Worm (Caenorhabditis elegans) whole organism, L4 larva: ENCODE data around the gene nhr-282.
"Not testable (repeated sequence)": the region's sequence is repeated elsewhere in the genome, so short reads cannot be mapped to it uniquely, and the experiment has no call there.

Experiments
- F10B5.3 ChIP-seq: sonication (generic microtip); optimal IDR thresholded peaks from 2 replicates; lab custom pipeline; 2016; ENCODE audit warnings: mild to moderate bottlenecking, missing genetic modification characterization, missing compliant biosample characterization
- F26F4.8 ChIP-seq: fragments of 200-800 bp; sonication (Bioruptor generic); conservative IDR thresholded peaks from 2 replicates; pipeline ENCODE4 v1.3.6; 2022; ENCODE audit warnings: missing genetic modification characterization, missing compliant biosample characterization
- F37D6.2 ChIP-seq: sonication (generic microtip); optimal IDR thresholded peaks from 2 replicates; lab custom pipeline; 2016; ENCODE audit warnings: mild to moderate bottlenecking, missing genetic modification characterization, missing compliant biosample characterization
- F44E2.7 ChIP-seq: fragments of 200-800 bp; sonication (Bioruptor generic); IDR thresholded peaks from 2 replicates; pipeline ENCODE4 v2.1.2; 2022; ENCODE audit warnings: missing genetic modification characterization, missing compliant biosample characterization
- T26A8.4 ChIP-seq: fragments of 200-800 bp; sonication (Bioruptor generic); IDR thresholded peaks from 2 replicates; pipeline ENCODE4 v1.3.6; 2022; ENCODE audit warnings: missing genetic modification characterization, missing compliant biosample characterization
- Y105C5A.15 ChIP-seq: fragments of 200-800 bp; sonication (Bioruptor generic); IDR thresholded peaks from 2 replicates; pipeline ENCODE4 v1.3.6; 2022; ENCODE audit warnings: missing genetic modification characterization, missing compliant biosample characterization
- Y75B8A.6 ChIP-seq: fragments of 200-800 bp; sonication (Bioruptor generic); IDR thresholded peaks from 2 replicates; pipeline ENCODE4 v1.3.6; 2022; ENCODE audit warnings: missing genetic modification reagents, missing genetic modification characterization, missing compliant biosample characterization
- ama-1 ChIP-seq: fragments of 150-350 bp; optimal IDR thresholded peaks from 2 replicates; lab custom pipeline; 2014; ENCODE audit warnings: inconsistent platforms, mixed read lengths
- arid-1 ChIP-seq: fragments of 200-800 bp; sonication (Bioruptor generic); conservative IDR thresholded peaks from 2 replicates; pipeline ENCODE4 v1.3.6; 2022; ENCODE audit warnings: missing genetic modification reagents, missing genetic modification characterization, missing compliant biosample characterization
- ceh-20 ChIP-seq: fragments of 200-800 bp; sonication (Bioruptor generic); IDR thresholded peaks from 2 replicates; pipeline ENCODE4 v1.3.6; 2022; ENCODE audit warnings: missing genetic modification reagents, missing genetic modification characterization, missing compliant biosample characterization
- daf-16 ChIP-seq, 3 experiments: sonication (generic microtip); optimal IDR thresholded peaks; 2 replicates each; lab custom pipeline; 2016 to 2017; ENCODE audit warnings: missing genetic modification characterization in 3 of 3, missing genetic modification reagents in 3 of 3, mild to moderate bottlenecking in 2 of 3, missing compliant biosample characterization in 2 of 3, missing biosample characterization in 1 of 3, moderate library complexity in 1 of 3
- dmd-6 ChIP-seq: fragments of 200-800 bp; sonication (Bioruptor generic); IDR thresholded peaks from 2 replicates; pipeline ENCODE4 v1.3.6; 2022; ENCODE audit warnings: missing genetic modification reagents, missing genetic modification characterization, missing compliant biosample characterization
- dmd-9 ChIP-seq: fragments of 200-800 bp; sonication (Bioruptor generic); IDR thresholded peaks from 2 replicates; pipeline ENCODE4 v1.3.6; 2022; ENCODE audit warnings: missing genetic modification reagents, missing genetic modification characterization, missing compliant biosample characterization
- egl-43 ChIP-seq: fragments of 200-800 bp; sonication (Bioruptor generic); IDR thresholded peaks from 2 replicates; pipeline ENCODE4 v1.3.6; 2022; ENCODE audit warnings: missing genetic modification reagents, missing genetic modification characterization, missing compliant biosample characterization
- fkh-10 ChIP-seq: fragments of 150-350 bp; optimal IDR thresholded peaks from 2 replicates; lab custom pipeline; 2014; ENCODE audit warnings: missing biosample characterization, missing genetic modification reagents, missing genetic modification characterization
- lim-7 ChIP-seq: fragments of 200-800 bp; sonication (Bioruptor generic); IDR thresholded peaks from 2 replicates; pipeline ENCODE4 v1.3.6; 2022; ENCODE audit warnings: missing genetic modification characterization, missing compliant biosample characterization
- lin-1 ChIP-seq: fragments of 200-800 bp; sonication (Bioruptor generic); IDR thresholded peaks from 2 replicates; pipeline ENCODE4 v1.3.6; 2022; ENCODE audit warnings: missing genetic modification reagents, missing genetic modification characterization, missing compliant biosample characterization
- lin-29 ChIP-seq: fragments of 200-800 bp; sonication (Bioruptor generic); IDR thresholded peaks from 2 replicates; pipeline ENCODE4 v1.3.6; 2022; ENCODE audit warnings: missing genetic modification reagents, missing genetic modification characterization, missing compliant biosample characterization
- lin-38 ChIP-seq: fragments of 200-800 bp; sonication (Bioruptor generic); IDR thresholded peaks from 2 replicates; pipeline ENCODE4 v1.3.6; 2022; ENCODE audit warnings: missing genetic modification reagents, missing genetic modification characterization, missing compliant biosample characterization
- lsy-2 ChIP-seq, 2 experiments: fragments of 150-350 bp in 1 of 2; sonication (generic microtip) in 1 of 2; optimal IDR thresholded peaks; 2 replicates each; lab custom pipeline; 2014 to 2017; ENCODE audit warnings: missing biosample characterization in 2 of 2, missing genetic modification characterization in 2 of 2
- madf-5 ChIP-seq, 2 experiments: fragments of 200-800 bp; sonication (Bioruptor generic); IDR thresholded peaks; 2 replicates each; pipeline ENCODE4 v1.3.6; 2022; ENCODE audit warnings: missing compliant biosample characterization in 2 of 2, missing genetic modification characterization in 2 of 2
- madf-9 ChIP-seq: fragments of 200-800 bp; sonication (Bioruptor generic); conservative IDR thresholded peaks from 2 replicates; pipeline ENCODE4 v1.3.6; 2022; ENCODE audit warnings: missing genetic modification reagents, missing genetic modification characterization, missing compliant biosample characterization
- mdl-1 ChIP-seq, 2 experiments: fragments of 150-350 bp in 1 of 2; sonication (generic microtip) in 1 of 2; optimal IDR thresholded peaks; 2 replicates each; lab custom pipeline; 2014 to 2017; ENCODE audit warnings: missing biosample characterization in 2 of 2, missing genetic modification characterization in 2 of 2
- mxl-3 ChIP-seq: fragments of 200-800 bp; sonication (Bioruptor generic); optimal IDR thresholded peaks from 2 replicates; lab custom pipeline; 2018; ENCODE audit warnings: mild to moderate bottlenecking, missing genetic modification characterization, missing compliant biosample characterization
- nhr-102 ChIP-seq: sonication (generic microtip); optimal IDR thresholded peaks from 2 replicates; lab custom pipeline; 2016; ENCODE audit warnings: mild to moderate bottlenecking, missing genetic modification characterization, moderate library complexity, missing compliant biosample characterization
- nhr-11 ChIP-seq: fragments of 150-350 bp; optimal IDR thresholded peaks from 2 replicates; lab custom pipeline; 2014; ENCODE audit warnings: missing biosample characterization, missing genetic modification characterization
- nhr-25 ChIP-seq: sonication (generic microtip); optimal IDR thresholded peaks from 2 replicates; lab custom pipeline; 2017; ENCODE audit warnings: missing genetic modification characterization, mild to moderate bottlenecking, missing compliant biosample characterization, antibody characterized with exemption, moderate library complexity, borderline replicate concordance; ENCODE audit not compliant: insufficient read depth
- nhr-28 ChIP-seq: fragments of 150-350 bp; optimal IDR thresholded peaks from 2 replicates; lab custom pipeline; 2014; ENCODE audit warnings: missing biosample characterization, missing genetic modification characterization
- nhr-41 ChIP-seq: fragments of 200-800 bp; sonication (Bioruptor generic); IDR thresholded peaks from 2 replicates; pipeline ENCODE4 v1.3.6; 2022; ENCODE audit warnings: missing genetic modification reagents, missing genetic modification characterization, missing compliant biosample characterization
- nhr-76 ChIP-seq: fragments of 150-350 bp; optimal IDR thresholded peaks from 2 replicates; lab custom pipeline; 2014; ENCODE audit warnings: missing biosample characterization, missing genetic modification characterization
- nhr-77 ChIP-seq: fragments of 150-350 bp; optimal IDR thresholded peaks from 2 replicates; lab custom pipeline; 2014; ENCODE audit warnings: missing biosample characterization, missing genetic modification characterization
- pha-4 ChIP-seq, 2 experiments: fragments of 150-350 bp in 1 of 2; fragments of 200-800 bp in 1 of 2; sonication (Bioruptor generic) in 1 of 2; IDR thresholded peaks in 1 of 2; optimal IDR thresholded peaks in 1 of 2; 2 replicates each; pipeline versions ENCODE4 v1.3.6 to Lab custom; 2014 to 2022; ENCODE audit warnings: missing genetic modification characterization in 2 of 2, missing genetic modification reagents in 2 of 2, missing biosample characterization in 1 of 2, missing compliant biosample characterization in 1 of 2
- php-3 ChIP-seq: fragments of 200-800 bp; sonication (Bioruptor generic); IDR thresholded peaks from 2 replicates; pipeline ENCODE4 v1.3.6; 2022; ENCODE audit warnings: missing genetic modification reagents, missing genetic modification characterization, missing compliant biosample characterization
- saeg-2 ChIP-seq: fragments of 200-800 bp; sonication (Bioruptor generic); IDR thresholded peaks from 2 replicates; pipeline ENCODE4 v1.3.6; 2022; ENCODE audit warnings: missing genetic modification reagents, missing genetic modification characterization, missing compliant biosample characterization
- set-16 ChIP-seq: fragments of 200-800 bp; sonication (Bioruptor generic); IDR thresholded peaks from 2 replicates; pipeline ENCODE4 v1.3.6; 2022; ENCODE audit warnings: missing genetic modification reagents, missing genetic modification characterization, missing compliant biosample characterization
- snpc-4 ChIP-seq: fragments of 150-350 bp; optimal IDR thresholded peaks from 2 replicates; lab custom pipeline; 2014; ENCODE audit warnings: missing biosample characterization, missing genetic modification characterization
- unc-130 ChIP-seq: sonication (generic microtip); optimal IDR thresholded peaks from 2 replicates; lab custom pipeline; 2016; ENCODE audit warnings: missing genetic modification reagents, missing genetic modification characterization, missing compliant biosample characterization
- vab-7 ChIP-seq: fragments of 200-800 bp; sonication (Bioruptor generic); IDR thresholded peaks from 2 replicates; pipeline ENCODE4 v1.3.6; 2022; ENCODE audit warnings: missing genetic modification reagents, missing genetic modification characterization, missing compliant biosample characterization
- zip-11 ChIP-seq: fragments of 200-800 bp; sonication (Bioruptor generic); IDR thresholded peaks from 2 replicates; pipeline ENCODE4 v1.3.6; 2022; ENCODE audit warnings: missing genetic modification characterization, missing compliant biosample characterization
- zip-2 ChIP-seq: fragments of 150-350 bp; optimal IDR thresholded peaks from 2 replicates; lab custom pipeline; 2014; ENCODE audit warnings: missing biosample characterization, missing genetic modification characterization

Gene nhr-282

DNA sequence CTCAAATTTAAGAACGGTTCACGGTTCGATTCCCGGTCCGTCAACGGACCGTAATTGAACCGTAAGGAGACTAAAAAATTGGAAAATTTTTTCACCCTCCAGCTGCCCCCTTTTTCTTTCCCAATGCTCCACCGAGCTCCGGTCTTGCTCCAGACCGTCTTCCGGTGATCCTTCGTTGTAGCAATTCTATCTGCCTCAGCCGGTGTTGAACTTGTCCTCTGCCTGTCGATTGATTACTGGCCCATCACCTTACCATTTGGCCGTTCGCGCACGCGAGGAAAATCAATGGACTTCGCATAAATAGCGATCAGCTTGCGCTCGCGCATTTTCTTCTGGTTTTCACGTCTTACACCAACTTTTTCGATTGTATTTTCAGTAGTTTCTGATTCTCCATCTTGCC, 44.7 kb upstream of the nhr-282 start (continued):
- 0 out of 2 replicates have a peak, but pooled peaks have one; percentile 35 for TF ChIP-seq zip-11 (GFP tag; lab: Robert Waterston, UW)
- peak; percentile 64; the same call in 1 of the 2 replicates for TF ChIP-seq T26A8.4 (GFP tag; lab: Robert Waterston, UW)
- peak; percentile 27; the same call in 1 of the 2 replicates for TF ChIP-seq lin-29 (GFP tag; lab: Robert Waterston, UW)
- peak; percentile 71; the same call in 1 of the 2 replicates for TF ChIP-seq Y105C5A.15 (GFP tag; lab: Robert Waterston, UW)
- peak; percentile 78; the same call in 1 of the 2 replicates for TF ChIP-seq Y75B8A.6 (GFP tag; lab: Robert Waterston, UW)
- peak; percentile 77 for TF ChIP-seq vab-7 (GFP tag; lab: Robert Waterston, UW)
- TF ChIP-seq php-3 (GFP tag; lab: Robert Waterston, UW): peak; percentile 72
- peak; percentile 92 for TF ChIP-seq egl-43 (GFP tag; lab: Robert Waterston, UW)
- peak; percentile 89 for TF ChIP-seq arid-1 (GFP tag; lab: Robert Waterston, UW)
- peak; percentile 68; the same call in 1 of the 2 replicates for TF ChIP-seq saeg-2 (GFP tag; lab: Robert Waterston, UW)
- 0 out of 2 replicates have a peak, but pooled peaks have one; percentile 53 for TF ChIP-seq dmd-9 (GFP tag; lab: Robert Waterston, UW)
- TF ChIP-seq lin-1 (GFP tag; lab: Robert Waterston, UW): peak; percentile 66; the same call in 1 of the 2 replicates
- TF ChIP-seq madf-5 (GFP tag; IDR thresholded peaks at IDR 0.05; lab: Robert Waterston, UW): peak in 1 of 2 experiments; percentile 73; a peak in 1 of 4 replicates
- TF ChIP-seq F26F4.8 (GFP tag; lab: Robert Waterston, UW): peak; percentile 95
- peak; percentile 45; the same call in 1 of the 2 replicates for TF ChIP-seq madf-9 (GFP tag; lab: Robert Waterston, UW)
- peak; percentile 82 for TF ChIP-seq lin-38 (GFP tag; lab: Robert Waterston, UW)
- TF ChIP-seq pha-4 (GFP tag; IDR thresholded peaks at IDR 0.05; lab: Robert Waterston, UW): peak; percentile 84
- not testable (repeated sequence) for TF ChIP-seq pha-4 (tag; optimal IDR thresholded peaks at IDR 0.05; lab: Kevin White, UChicago)
- peak; percentile 55 for TF ChIP-seq set-16 (GFP tag; lab: Robert Waterston, UW)
- peak; percentile 85 for TF ChIP-seq nhr-41 (GFP tag; lab: Robert Waterston, UW)
- peak; percentile 95 for TF ChIP-seq lim-7 (GFP tag; lab: Robert Waterston, UW)

ce11 chrV:15769072-15769471, 43.0 kb upstream of the nhr-282 start, which contains the start of gene F57A10.4:
Gene F57A10.4 (plus strand): TSS chrV:15769438.
- TF ChIP-seq ceh-20 (GFP tag; lab: Robert Waterston, UW) (no peak), nhr-11 (tag; lab: Kevin White, UChicago) (no peak), unc-130 (peak; percentile 56)

DNA sequence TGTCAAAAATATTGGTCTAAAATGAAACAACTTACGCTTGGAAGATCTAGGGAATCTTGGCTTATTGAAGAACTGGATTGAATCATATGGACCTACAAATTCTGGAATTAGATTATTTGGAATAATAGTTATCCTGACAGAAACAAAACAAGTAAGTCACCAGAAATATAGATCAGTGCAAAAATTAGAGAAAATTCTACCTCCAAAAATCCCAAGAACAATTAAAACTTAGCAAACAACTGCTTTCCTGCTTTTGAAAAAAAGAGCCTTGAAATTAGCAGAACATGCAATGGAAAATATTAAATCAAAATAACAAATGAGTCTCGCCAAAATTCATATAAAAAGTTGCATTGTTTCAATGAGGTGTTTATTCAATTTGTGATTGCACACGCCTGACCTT, 38.9 kb upstream of the nhr-282 start, which contains the start of gene nhr-60:
Gene nhr-60, minus strand, starts transcription at position 101 of the 400 bp plus-strand sequence.
- TF ChIP-seq dmd-9 (GFP tag; lab: Robert Waterston, UW) (no peak), php-3 (GFP tag; lab: Robert Waterston, UW) (no peak), snpc-4 (tag; lab: Kevin White, UChicago) (no peak), zip-2 (no peak), nhr-102 (tag; lab: Kevin White, UChicago) (no peak), ama-1 (no peak), F37D6.2 (no peak), lsy-2 (tag; optimal IDR thresholded peaks at IDR 0.05; lab: Kevin White, UChicago) (no peak), mxl-3 (GFP tag; lab: Kevin White, UChicago) (no peak), nhr-76 (tag; lab: Kevin White, UChicago) (no peak), F44E2.7 (no peak), nhr-77 (tag; lab: Kevin White, UChicago) (no peak), fkh-10 (no peak)

ce11 chrV:15773941-15774340, 38.1 kb upstream of the nhr-282 start:
- TF ChIP-seq lin-38 (GFP tag; lab: Robert Waterston, UW) (no peak), mxl-3 (GFP tag; lab: Kevin White, UChicago) (peak; percentile 80), daf-16 (GFP tag; optimal IDR thresholded peaks at IDR 0.05; lab: Kevin White, UChicago) (no peak), daf-16 (tag; optimal IDR thresholded peaks at IDR 0.05; lab: Kevin White, UChicago) (peak; percentile 55), F10B5.3 (no peak), nhr-28 (tag; lab: Kevin White, UChicago) (peak; percentile 21), nhr-102 (tag; lab: Kevin White, UChicago) (no peak), nhr-25 (tag; lab: Kevin White, UChicago) (no peak), dmd-6 (peak; percentile 46; the same call in 1 of the 2 replicates), mdl-1 (tag; optimal IDR thresholded peaks at IDR 0.05; lab: Kevin White, UChicago) (peak; percentile 16 to 53)
